Worm (Caenorhabditis elegans) whole organism, L2 larva: Measurements from ENCODE around the gene ttm-2.

ENCODE experiments used
- C34F6.9 ChIP-seq: fragments of 150-350 bp; optimal IDR thresholded peaks from 2 replicates; lab custom pipeline; 2014; ENCODE audit warnings: missing biosample characterization, missing genetic modification characterization
- F13H6.1 ChIP-seq: sonication (generic microtip); optimal IDR thresholded peaks from 2 replicates; lab custom pipeline; 2016; ENCODE audit warnings: missing genetic modification characterization, missing compliant biosample characterization
- Y55F3AM.14 ChIP-seq: fragments of 200-800 bp; sonication (Bioruptor generic); optimal IDR thresholded peaks from 2 replicates; lab custom pipeline; 2018; ENCODE audit warnings: mild to moderate bottlenecking, missing genetic modification characterization, missing compliant biosample characterization
- alr-1 ChIP-seq: fragments of 150-350 bp; optimal IDR thresholded peaks from 2 replicates; lab custom pipeline; 2014; ENCODE audit warnings: missing biosample characterization, missing genetic modification characterization
- aly-2 ChIP-seq: fragments of 150-350 bp; optimal IDR thresholded peaks from 2 replicates; lab custom pipeline; 2014; ENCODE audit warnings: missing biosample characterization, missing genetic modification characterization
- blmp-1 ChIP-seq: sonication (generic microtip); optimal IDR thresholded peaks from 2 replicates; lab custom pipeline; 2017; ENCODE audit warnings: missing genetic modification characterization, mild to moderate bottlenecking, missing compliant biosample characterization, antibody characterized with exemption, moderate library complexity; ENCODE audit not compliant: insufficient read depth
- ceh-16 ChIP-seq: fragments of 150-350 bp; optimal IDR thresholded peaks from 2 replicates; lab custom pipeline; 2014; ENCODE audit warnings: missing biosample characterization, missing genetic modification characterization
- ceh-82 ChIP-seq: fragments of 150-350 bp; optimal IDR thresholded peaks from 2 replicates; lab custom pipeline; 2014; ENCODE audit warnings: missing biosample characterization, missing genetic modification characterization
- crh-2 ChIP-seq: sonication (generic microtip); optimal IDR thresholded peaks from 2 replicates; lab custom pipeline; 2017; ENCODE audit warnings: missing biosample characterization, missing genetic modification characterization
- dmd-4 ChIP-seq: sonication (generic microtip); optimal IDR thresholded peaks from 2 replicates; lab custom pipeline; 2017; ENCODE audit warnings: missing biosample characterization, missing genetic modification characterization
- egl-27 ChIP-seq: sonication (generic microtip); optimal IDR thresholded peaks from 3 replicates; lab custom pipeline; 2017; ENCODE audit warnings: missing biosample characterization, missing genetic modification reagents, missing genetic modification characterization
- elt-3 ChIP-seq: sonication (generic microtip); optimal IDR thresholded peaks from 2 replicates; lab custom pipeline; 2017; ENCODE audit warnings: missing biosample characterization, missing genetic modification characterization
- fos-1 ChIP-seq: fragments of 150-350 bp; optimal IDR thresholded peaks from 2 replicates; lab custom pipeline; 2014; ENCODE audit warnings: missing biosample characterization, missing genetic modification characterization
- gmeb-1 ChIP-seq: fragments of 150-350 bp; optimal IDR thresholded peaks from 2 replicates; lab custom pipeline; 2014; ENCODE audit warnings: missing biosample characterization, missing genetic modification characterization
- lin-13 ChIP-seq: fragments of 150-350 bp; optimal IDR thresholded peaks from 2 replicates; lab custom pipeline; 2014; ENCODE audit warnings: missing biosample characterization, missing genetic modification reagents, missing genetic modification characterization
- lin-39 ChIP-seq: fragments of 150-350 bp; optimal IDR thresholded peaks from 2 replicates; lab custom pipeline; 2014; ENCODE audit warnings: missing biosample characterization, missing genetic modification reagents, missing genetic modification characterization
- lsy-2 ChIP-seq, 2 experiments: fragments of 150-350 bp in 1 of 2; sonication (generic microtip) in 1 of 2; optimal IDR thresholded peaks; 2 replicates each; lab custom pipeline; 2014 to 2017; ENCODE audit warnings: missing biosample characterization in 2 of 2, missing genetic modification characterization in 2 of 2
- mab-5 ChIP-seq: fragments of 150-350 bp; optimal IDR thresholded peaks from 2 replicates; lab custom pipeline; 2014; ENCODE audit warnings: missing biosample characterization, missing genetic modification characterization
- mbf-1 ChIP-seq: sonication (generic microtip); optimal IDR thresholded peaks from 2 replicates; lab custom pipeline; 2017; ENCODE audit warnings: missing biosample characterization, missing genetic modification characterization
- mdl-1 ChIP-seq, 2 experiments: fragments of 150-350 bp in 1 of 2; sonication (generic microtip) in 1 of 2; optimal IDR thresholded peaks; 2 replicates each; lab custom pipeline; 2017; ENCODE audit warnings: missing biosample characterization in 2 of 2, missing genetic modification characterization in 2 of 2
- nhr-11 ChIP-seq: fragments of 150-350 bp; optimal IDR thresholded peaks from 2 replicates; lab custom pipeline; 2014; ENCODE audit warnings: missing biosample characterization, missing genetic modification characterization
- nhr-129 ChIP-seq: fragments of 150-350 bp; optimal IDR thresholded peaks from 2 replicates; lab custom pipeline; 2014; ENCODE audit warnings: missing biosample characterization, missing genetic modification characterization
- nhr-21 ChIP-seq: fragments of 150-350 bp; optimal IDR thresholded peaks from 2 replicates; lab custom pipeline; 2014; ENCODE audit warnings: missing biosample characterization, missing genetic modification characterization
- nhr-237 ChIP-seq: fragments of 150-350 bp; optimal IDR thresholded peaks from 2 replicates; lab custom pipeline; 2014; ENCODE audit warnings: missing biosample characterization, missing genetic modification characterization
- nhr-25 ChIP-seq: fragments of 150-350 bp; sonication (generic microtip); optimal IDR thresholded peaks from 3 replicates; lab custom pipeline; 2014; ENCODE audit warnings: missing biosample characterization, missing genetic modification characterization
- nhr-6 ChIP-seq: fragments of 150-350 bp; optimal IDR thresholded peaks from 2 replicates; lab custom pipeline; 2014; ENCODE audit warnings: missing biosample characterization, missing genetic modification characterization
- nhr-77 ChIP-seq: fragments of 150-350 bp; optimal IDR thresholded peaks from 2 replicates; lab custom pipeline; 2014; ENCODE audit warnings: missing biosample characterization, missing genetic modification characterization
- sem-4 ChIP-seq: fragments of 150-350 bp; optimal IDR thresholded peaks from 2 replicates; lab custom pipeline; 2014; ENCODE audit warnings: missing biosample characterization, missing genetic modification reagents, missing genetic modification characterization
- sma-3 ChIP-seq: sonication (generic microtip); optimal IDR thresholded peaks from 2 replicates; lab custom pipeline; 2016; ENCODE audit warnings: missing genetic modification reagents, missing genetic modification characterization, missing compliant biosample characterization
- sma-9 ChIP-seq, 2 experiments: fragments of 150-350 bp in 1 of 2; sonication (generic microtip) in 1 of 2; optimal IDR thresholded peaks; 2 replicates each; lab custom pipeline; 2014 to 2016; ENCODE audit warnings: missing genetic modification characterization in 2 of 2, mild to moderate bottlenecking in 1 of 2, missing biosample characterization in 1 of 2, missing compliant biosample characterization in 1 of 2, missing genetic modification reagents in 1 of 2, moderate library complexity in 1 of 2
- snpc-4 ChIP-seq: fragments of 150-350 bp; optimal IDR thresholded peaks from 2 replicates; lab custom pipeline; 2014; ENCODE audit warnings: missing biosample characterization, missing genetic modification characterization
- unc-39 ChIP-seq: fragments of 150-350 bp; optimal IDR thresholded peaks from 2 replicates; lab custom pipeline; 2014; ENCODE audit warnings: missing biosample characterization, missing genetic modification characterization
- unc-62 ChIP-seq: fragments of 150-350 bp; optimal IDR thresholded peaks from 2 replicates; lab custom pipeline; 2014; ENCODE audit warnings: missing biosample characterization, missing genetic modification reagents, missing genetic modification characterization
- zag-1 ChIP-seq: fragments of 150-350 bp; optimal IDR thresholded peaks from 2 replicates; lab custom pipeline; 2014; ENCODE audit warnings: missing biosample characterization, missing genetic modification characterization
- ztf-1 ChIP-seq: fragments of 200-800 bp; sonication (Bioruptor generic); conservative IDR thresholded peaks from 2 replicates; pipeline ENCODE4 v1.3.6; 2022; ENCODE audit warnings: missing genetic modification characterization, missing compliant biosample characterization
- ztf-11 ChIP-seq: sonication (generic microtip); optimal IDR thresholded peaks from 2 replicates; lab custom pipeline; 2017; ENCODE audit warnings: missing biosample characterization, missing genetic modification characterization
- ztf-4 ChIP-seq: fragments of 150-350 bp; optimal IDR thresholded peaks from 2 replicates; lab custom pipeline; 2014; ENCODE audit warnings: missing biosample characterization, missing genetic modification characterization

ttm-2 gene

ce11 chrII:4748374-4748773, 17.8 kb downstream of the ttm-2 start:
- TF ChIP-seq sma-3 (GFP tag; lab: Kevin White, UChicago) (peak; percentile 43), sma-9 (GFP tag; optimal IDR thresholded peaks at IDR 0.05; lab: Kevin White, UChicago) (peak; percentile 44), sma-9 (tag; optimal IDR thresholded peaks at IDR 0.05; lab: Kevin White, UChicago) (no peak), blmp-1 (tag; lab: Kevin White, UChicago) (peak; percentile 21), ceh-16 (tag; lab: Kevin White, UChicago) (no peak), nhr-77 (tag; lab: Kevin White, UChicago) (no peak), nhr-25 (tag; lab: Kevin White, UChicago) (peak; percentile 55), nhr-21 (tag; lab: Kevin White, UChicago) (peak; percentile 54)
- TF ChIP-seq, all 48 proteins: peak for 5

ce11 chrII:4747697-4748096, 18.5 kb downstream of the ttm-2 start:
- TF ChIP-seq crh-2 (peak; percentile 69), nhr-129 (tag; lab: Kevin White, UChicago) (no peak), nhr-25 (tag; lab: Kevin White, UChicago) (peak; percentile 28), sma-9 (GFP tag; optimal IDR thresholded peaks at IDR 0.05; lab: Kevin White, UChicago) (peak; percentile 31), sma-9 (tag; optimal IDR thresholded peaks at IDR 0.05; lab: Kevin White, UChicago) (no peak), gmeb-1 (tag; lab: Kevin White, UChicago) (peak; percentile 28)

- TF ChIP-seq sma-3 (GFP tag; lab: Kevin White, UChicago) (peak; percentile 12), sma-9 (GFP tag; optimal IDR thresholded peaks at IDR 0.05; lab: Kevin White, UChicago) (peak; percentile 40), sma-9 (tag; optimal IDR thresholded peaks at IDR 0.05; lab: Kevin White, UChicago) (no peak), nhr-21 (tag; lab: Kevin White, UChicago) (peak; percentile 33), nhr-25 (tag; lab: Kevin White, UChicago) (peak; percentile 18), lsy-2 (tag; optimal IDR thresholded peaks at IDR 0.05; lab: Kevin White, UChicago) (peak in 1 of 2 experiments; percentile 4), F13H6.1 (tag; lab: Kevin White, UChicago) (no peak), zag-1 (no peak), nhr-6 (tag; lab: Kevin White, UChicago) (no peak)
These were observed 19.1 kb downstream of the ttm-2 start for ce11 chrII:4747063-4747462.

ce11 chrII:4745281-4745680, 20.9 kb downstream of the ttm-2 start:
- TF ChIP-seq nhr-25 (tag; lab: Kevin White, UChicago) = peak; percentile 80
- peak; percentile 78 for TF ChIP-seq egl-27 (tag; lab: Kevin White, UChicago)
- TF ChIP-seq ztf-11 (tag; lab: Kevin White, UChicago) = no peak
- TF ChIP-seq crh-2 = peak; percentile 44
- peak in 1 of 2 experiments; percentile 37 for TF ChIP-seq lsy-2 (tag; optimal IDR thresholded peaks at IDR 0.05; lab: Kevin White, UChicago)
- TF ChIP-seq unc-39 (tag; lab: Kevin White, UChicago) = no peak
- TF ChIP-seq fos-1 (tag; lab: Kevin White, UChicago) = peak; percentile 39
- TF ChIP-seq ceh-82 (tag; lab: Kevin White, UChicago) = no peak
- TF ChIP-seq mab-5 (tag; lab: Kevin White, UChicago) = no peak
- TF ChIP-seq nhr-129 (tag; lab: Kevin White, UChicago) = peak; percentile 13
- TF ChIP-seq sma-3 (GFP tag; lab: Kevin White, UChicago) = peak; percentile 85
- peak; percentile 50 for TF ChIP-seq ztf-4 (tag; lab: Kevin White, UChicago)
- peak; percentile 96 for TF ChIP-seq sma-9 (GFP tag; optimal IDR thresholded peaks at IDR 0.05; lab: Kevin White, UChicago)
- TF ChIP-seq sma-9 (tag; optimal IDR thresholded peaks at IDR 0.05; lab: Kevin White, UChicago) = peak; percentile 3
- TF ChIP-seq blmp-1 (tag; lab: Kevin White, UChicago) = peak; percentile 88
- peak in 1 of 2 experiments; percentile 2 for TF ChIP-seq mdl-1 (tag; optimal IDR thresholded peaks at IDR 0.05; lab: Kevin White, UChicago)
- peak; percentile 33 for TF ChIP-seq gmeb-1 (tag; lab: Kevin White, UChicago)
- TF ChIP-seq nhr-11 (tag; lab: Kevin White, UChicago) = peak; percentile 43
- TF ChIP-seq nhr-21 (tag; lab: Kevin White, UChicago) = peak; percentile 90

ce11 chrII:4741527-4742187, 24.5 kb downstream of the ttm-2 start, which contains the start of gene acs-11:
TSS of gene acs-11 (plus strand) at chrII:4742137.
- TF ChIP-seq ceh-16 (tag; lab: Kevin White, UChicago) = no peak
- TF ChIP-seq mab-5 (tag; lab: Kevin White, UChicago) = no peak
- TF ChIP-seq mbf-1 (tag; lab: Kevin White, UChicago) = no peak
- TF ChIP-seq fos-1 (tag; lab: Kevin White, UChicago) = peak; percentile 69
- TF ChIP-seq snpc-4 (tag; lab: Kevin White, UChicago) = no peak
- TF ChIP-seq lin-13 (GFP tag; lab: Kevin White, UChicago) = no peak
- TF ChIP-seq sma-3 (GFP tag; lab: Kevin White, UChicago) = peak; percentile 11
- TF ChIP-seq gmeb-1 (tag; lab: Kevin White, UChicago) = peak; percentile 4
- no peak for TF ChIP-seq alr-1 (tag; lab: Kevin White, UChicago)
- no peak for TF ChIP-seq aly-2
- TF ChIP-seq egl-27 (tag; lab: Kevin White, UChicago) = no peak
- TF ChIP-seq Y55F3AM.14 (GFP tag; lab: Kevin White, UChicago) = no peak
- no peak for TF ChIP-seq blmp-1 (tag; lab: Kevin White, UChicago)
- no peak for TF ChIP-seq dmd-4 (tag; lab: Kevin White, UChicago)
- no peak for TF ChIP-seq ceh-82 (tag; lab: Kevin White, UChicago)
- TF ChIP-seq lin-39 (tag; lab: Kevin White, UChicago) = no peak
- TF ChIP-seq nhr-77 (tag; lab: Kevin White, UChicago) = no peak
- TF ChIP-seq sem-4 (tag; lab: Kevin White, UChicago) = no peak
- TF ChIP-seq nhr-237 (tag; lab: Kevin White, UChicago) = no peak
- peak; percentile 0 for TF ChIP-seq nhr-6 (tag; lab: Kevin White, UChicago)
- no peak for TF ChIP-seq ztf-1 (GFP tag; lab: Robert Waterston, UW)
- TF ChIP-seq ztf-11 (tag; lab: Kevin White, UChicago) = no peak
- no peak for TF ChIP-seq unc-62 (GFP tag; lab: Kevin White, UChicago)
- TF ChIP-seq C34F6.9 = no peak
- peak; percentile 19 for TF ChIP-seq crh-2
- no peak for TF ChIP-seq elt-3 (tag; lab: Kevin White, UChicago)
- TF ChIP-seq nhr-129 (tag; lab: Kevin White, UChicago) = no peak
- no peak for TF ChIP-seq sma-9 (GFP tag; optimal IDR thresholded peaks at IDR 0.05; lab: Kevin White, UChicago)
- no peak for TF ChIP-seq sma-9 (tag; optimal IDR thresholded peaks at IDR 0.05; lab: Kevin White, UChicago)
